Worm (Caenorhabditis elegans) whole organism, young adult: ENCODE results near the gene F49E11.2.

ENCODE experiments used
- B0261.1 ChIP-seq: sonication (generic microtip); optimal IDR thresholded peaks from 2 replicates; lab custom pipeline; 2016; ENCODE audit warnings: mild to moderate bottlenecking, missing genetic modification characterization, moderate library complexity, missing compliant biosample characterization
- B0336.3 ChIP-seq: fragments of 200-800 bp; sonication (Bioruptor generic); IDR thresholded peaks from 2 replicates; pipeline ENCODE4 v1.3.6; 2022; ENCODE audit warnings: missing genetic modification characterization, missing compliant biosample characterization
- F10E7.11 ChIP-seq: sonication (generic microtip); optimal IDR thresholded peaks from 2 replicates; lab custom pipeline; 2017; ENCODE audit warnings: mild to moderate bottlenecking, missing genetic modification characterization, moderate library complexity, missing compliant biosample characterization
- F23B12.7 ChIP-seq: sonication (generic microtip); optimal IDR thresholded peaks from 2 replicates; lab custom pipeline; 2017; ENCODE audit warnings: missing genetic modification characterization, mild to moderate bottlenecking, missing compliant biosample characterization, antibody characterized with exemption, moderate library complexity; ENCODE audit not compliant: insufficient read depth
- F49E8.2 ChIP-seq: sonication (generic microtip); optimal IDR thresholded peaks from 3 replicates; lab custom pipeline; 2017; ENCODE audit warnings: missing genetic modification characterization, mild to moderate bottlenecking, missing compliant biosample characterization, antibody characterized with exemption, moderate library complexity; ENCODE audit not compliant: insufficient read depth
- F52B5.7 ChIP-seq: sonication (generic microtip); optimal IDR thresholded peaks from 2 replicates; lab custom pipeline; 2016; ENCODE audit warnings: mild to moderate bottlenecking, missing genetic modification characterization, missing compliant biosample characterization
- F57C9.4 ChIP-seq: sonication (generic microtip); optimal IDR thresholded peaks from 2 replicates; lab custom pipeline; 2017; ENCODE audit warnings: mild to moderate bottlenecking, missing genetic modification characterization, missing compliant biosample characterization
- T07F8.4 ChIP-seq: sonication (generic microtip); optimal IDR thresholded peaks from 2 replicates; lab custom pipeline; 2016; ENCODE audit warnings: mild to moderate bottlenecking, missing genetic modification characterization, moderate library complexity, missing compliant biosample characterization
- T26A5.8 ChIP-seq: sonication (generic microtip); optimal IDR thresholded peaks from 2 replicates; lab custom pipeline; 2016; ENCODE audit warnings: missing genetic modification characterization, missing compliant biosample characterization
- Y53G8AR.9 ChIP-seq: fragments of 200-800 bp; sonication (Bioruptor generic); conservative IDR thresholded peaks from 2 replicates; pipeline ENCODE4 v1.3.6; 2022; ENCODE audit warnings: missing genetic modification reagents, missing genetic modification characterization, missing compliant biosample characterization
- Y56A3A.18 ChIP-seq: fragments of 200-800 bp; sonication (Bioruptor generic); IDR thresholded peaks from 2 replicates; pipeline ENCODE4 v1.3.6; 2022; ENCODE audit warnings: missing genetic modification reagents, missing genetic modification characterization, missing compliant biosample characterization
- Y79H2A.3 ChIP-seq: fragments of 200-800 bp; sonication (Bioruptor generic); conservative IDR thresholded peaks from 2 replicates; pipeline ENCODE4 v1.3.6; 2022; ENCODE audit warnings: missing genetic modification reagents, missing genetic modification characterization, missing compliant biosample characterization
- ama-1 ChIP-seq, 3 experiments: fragments of 150-350 bp in 1 of 3; sonication (generic microtip) in 2 of 3; optimal IDR thresholded peaks; 2 replicates each; lab custom pipeline; 2014 to 2018; ENCODE audit warnings: missing biosample characterization in 2 of 3, missing genetic modification characterization in 2 of 3, missing genetic modification reagents in 2 of 3
- aptf-2 ChIP-seq: fragments of 200-800 bp; sonication (Bioruptor generic); conservative IDR thresholded peaks from 2 replicates; pipeline ENCODE4 v1.3.6; 2022; ENCODE audit warnings: missing genetic modification reagents, missing genetic modification characterization, missing compliant biosample characterization
- atf-7 ChIP-seq: sonication (generic microtip); optimal IDR thresholded peaks from 2 replicates; lab custom pipeline; 2017; ENCODE audit warnings: mild to moderate bottlenecking, missing genetic modification characterization, missing compliant biosample characterization
- athp-1 ChIP-seq: sonication (generic microtip); optimal IDR thresholded peaks from 2 replicates; lab custom pipeline; 2017; ENCODE audit warnings: mild to moderate bottlenecking, missing genetic modification characterization, missing compliant biosample characterization
- attf-5 ChIP-seq: fragments of 200-800 bp; sonication (Bioruptor generic); optimal IDR thresholded peaks from 2 replicates; lab custom pipeline; 2018; ENCODE audit warnings: mild to moderate bottlenecking, missing genetic modification characterization, missing compliant biosample characterization
- attf-6 ChIP-seq: fragments of 200-800 bp; sonication (Bioruptor generic); IDR thresholded peaks from 2 replicates; pipeline ENCODE4 v1.3.6; 2022; ENCODE audit warnings: missing genetic modification reagents, missing genetic modification characterization, missing compliant biosample characterization
- cebp-1 ChIP-seq, 2 experiments: fragments of 200-800 bp in 1 of 2; sonication (Bioruptor generic) in 1 of 2; sonication (generic microtip) in 1 of 2; IDR thresholded peaks in 1 of 2; optimal IDR thresholded peaks in 1 of 2; 2 replicates each; pipeline versions ENCODE4 v1.3.6 to Lab custom; 2017 to 2022; ENCODE audit warnings: missing compliant biosample characterization in 2 of 2, missing genetic modification characterization in 2 of 2, mild to moderate bottlenecking in 1 of 2, missing genetic modification reagents in 1 of 2, moderate library complexity in 1 of 2
- cebp-2 ChIP-seq: fragments of 200-800 bp; sonication (Bioruptor generic); IDR thresholded peaks from 2 replicates; pipeline ENCODE4 v1.3.6; 2022; ENCODE audit warnings: missing genetic modification characterization, missing compliant biosample characterization
- ceh-40 ChIP-seq: fragments of 200-800 bp; sonication (Bioruptor generic); IDR thresholded peaks from 2 replicates; pipeline ENCODE4 v1.3.6; 2022; ENCODE audit warnings: missing genetic modification characterization, missing compliant biosample characterization
- ceh-58 ChIP-seq: fragments of 200-800 bp; sonication (Bioruptor generic); IDR thresholded peaks from 2 replicates; pipeline ENCODE4 v1.3.6; 2022; ENCODE audit warnings: missing genetic modification characterization, missing compliant biosample characterization
- die-1 ChIP-seq: sonication (generic microtip); optimal IDR thresholded peaks from 2 replicates; lab custom pipeline; 2016; ENCODE audit warnings: missing genotype, mild to moderate bottlenecking, missing genetic modification characterization, missing compliant biosample characterization
- egl-18 ChIP-seq: fragments of 200-800 bp; sonication (Bioruptor generic); IDR thresholded peaks from 2 replicates; pipeline ENCODE4 v1.3.6; 2022; ENCODE audit warnings: missing genetic modification reagents, missing genetic modification characterization, missing compliant biosample characterization
- egl-44 ChIP-seq: fragments of 200-800 bp; sonication (Bioruptor generic); IDR thresholded peaks from 2 replicates; pipeline ENCODE4 v1.3.6; 2022; ENCODE audit warnings: missing genetic modification reagents, missing genetic modification characterization, missing compliant biosample characterization
- ekl-4 ChIP-seq: fragments of 200-800 bp; sonication (Bioruptor generic); IDR thresholded peaks from 2 replicates; pipeline ENCODE4 v1.3.6; 2022; ENCODE audit warnings: missing genetic modification reagents, missing genetic modification characterization, missing compliant biosample characterization
- hlh-12 ChIP-seq: sonication (generic microtip); optimal IDR thresholded peaks from 2 replicates; lab custom pipeline; 2016; ENCODE audit warnings: missing genetic modification characterization, missing compliant biosample characterization
- hlh-26 ChIP-seq: fragments of 200-800 bp; sonication (Bioruptor generic); conservative IDR thresholded peaks from 2 replicates; pipeline ENCODE4 v1.3.6; 2022; ENCODE audit warnings: missing genetic modification reagents, missing genetic modification characterization, missing compliant biosample characterization
- hmg-20 ChIP-seq: fragments of 200-800 bp; sonication (Bioruptor generic); IDR thresholded peaks from 2 replicates; pipeline ENCODE4 v1.3.6; 2022; ENCODE audit warnings: missing genetic modification reagents, missing genetic modification characterization, missing compliant biosample characterization
- hrde-1 ChIP-seq: sonication (generic microtip); optimal IDR thresholded peaks from 2 replicates; lab custom pipeline; 2016; ENCODE audit warnings: missing genetic modification characterization, mild to moderate bottlenecking, missing compliant biosample characterization, moderate library complexity, missing genotype, missing genetic modification reagents, borderline replicate concordance
- hsf-1 ChIP-seq: fragments of 200-800 bp; sonication (Bioruptor generic); IDR thresholded peaks from 2 replicates; pipeline ENCODE4 v1.3.6; 2022; ENCODE audit warnings: missing genetic modification reagents, missing genetic modification characterization, missing compliant biosample characterization
- lag-1 ChIP-seq: fragments of 200-800 bp; sonication (Bioruptor generic); IDR thresholded peaks from 2 replicates; pipeline ENCODE4 v1.3.6; 2022; ENCODE audit warnings: missing genetic modification reagents, missing genetic modification characterization, missing compliant biosample characterization
- madf-3 ChIP-seq: fragments of 200-800 bp; sonication (Bioruptor generic); IDR thresholded peaks from 2 replicates; pipeline ENCODE4 v1.3.6; 2022; ENCODE audit warnings: missing genetic modification reagents, missing genetic modification characterization, missing compliant biosample characterization
- madf-6 ChIP-seq: fragments of 200-800 bp; sonication (Bioruptor generic); IDR thresholded peaks from 2 replicates; pipeline ENCODE4 v1.3.6; 2022; ENCODE audit warnings: missing genetic modification reagents, missing genetic modification characterization, missing compliant biosample characterization
- mcd-1 ChIP-seq: fragments of 200-800 bp; sonication (Bioruptor generic); IDR thresholded peaks from 2 replicates; pipeline ENCODE4 v1.3.6; 2022; ENCODE audit warnings: missing genetic modification reagents, missing genetic modification characterization, missing compliant biosample characterization
- mxl-1 ChIP-seq: sonication (generic microtip); optimal IDR thresholded peaks from 2 replicates; lab custom pipeline; 2016; ENCODE audit warnings: missing genetic modification characterization, missing compliant biosample characterization
- nhr-80 ChIP-seq: sonication (generic microtip); optimal IDR thresholded peaks from 2 replicates; lab custom pipeline; 2016; ENCODE audit warnings: missing genetic modification characterization, missing compliant biosample characterization
- sea-2 ChIP-seq: fragments of 200-800 bp; sonication (Bioruptor generic); IDR thresholded peaks from 2 replicates; pipeline ENCODE4 v1.3.6; 2022; ENCODE audit warnings: missing genetic modification characterization, missing compliant biosample characterization
- snpc-4 ChIP-seq, 5 experiments: fragments of 150-350 bp in 1 of 5; sonication (generic microtip) in 4 of 5; optimal IDR thresholded peaks; 2 replicates each; lab custom pipeline; 2014 to 2018; ENCODE audit warnings: missing genetic modification characterization in 5 of 5, missing biosample characterization in 3 of 5, antibody characterized with exemption in 2 of 5, mild to moderate bottlenecking in 2 of 5, missing compliant biosample characterization in 2 of 5, missing genotype in 2 of 5, moderate library complexity in 2 of 5, missing genetic modification reagents in 1 of 5
- somi-1 ChIP-seq: fragments of 200-800 bp; sonication (Bioruptor generic); optimal IDR thresholded peaks from 2 replicates; lab custom pipeline; 2018; ENCODE audit warnings: mild to moderate bottlenecking, missing genetic modification characterization, missing compliant biosample characterization
- unc-62 ChIP-seq: fragments of 150-350 bp; optimal IDR thresholded peaks from 2 replicates; lab custom pipeline; 2014; ENCODE audit warnings: missing biosample characterization, missing genetic modification reagents, missing genetic modification characterization
- zfh-2 ChIP-seq: fragments of 200-800 bp; sonication (Bioruptor generic); conservative IDR thresholded peaks from 2 replicates; pipeline ENCODE4 v1.3.6; 2022; ENCODE audit warnings: missing genetic modification reagents, missing genetic modification characterization, missing compliant biosample characterization
- zim-3 ChIP-seq: sonication (generic microtip); optimal IDR thresholded peaks from 2 replicates; lab custom pipeline; 2017; ENCODE audit warnings: mild to moderate bottlenecking, missing genetic modification characterization, moderate library complexity, missing compliant biosample characterization
- ztf-18 ChIP-seq: sonication (generic microtip); optimal IDR thresholded peaks from 2 replicates; lab custom pipeline; 2016; ENCODE audit warnings: missing genotype, mild to moderate bottlenecking, missing genetic modification characterization, missing compliant biosample characterization
- ztf-6 ChIP-seq: fragments of 200-800 bp; sonication (Bioruptor generic); IDR thresholded peaks from 2 replicates; pipeline ENCODE4 v1.3.6; 2022; ENCODE audit warnings: missing genetic modification reagents, missing genetic modification characterization, missing compliant biosample characterization

F49E11.2 gene

DNA sequence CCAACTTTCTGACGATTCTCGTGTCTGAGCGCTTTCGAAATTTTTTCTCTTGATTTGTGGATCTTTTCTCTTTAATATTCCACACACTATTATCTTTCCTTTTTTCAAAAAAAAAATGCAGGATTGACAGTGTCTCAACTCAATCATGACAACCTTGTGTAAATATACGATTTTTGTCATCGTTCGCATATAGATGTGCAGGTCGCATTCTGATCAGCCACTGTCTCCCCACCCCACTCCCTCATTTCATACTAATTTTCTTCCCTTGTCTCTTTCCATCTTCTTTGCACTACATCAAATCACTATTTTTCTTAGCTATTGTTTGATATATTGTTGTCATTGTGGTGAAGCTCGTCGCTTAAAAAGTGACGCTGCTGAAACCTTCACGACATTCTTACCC is 3.5 kb downstream of the F49E11.2 start:
- peak; percentile 11 for TF ChIP-seq F49E8.2
- TF ChIP-seq somi-1 (GFP tag; lab: Kevin White, UChicago), result no peak
- peak; percentile 52; the same call in 1 of the 2 replicates for TF ChIP-seq Y79H2A.3 (GFP tag; lab: Robert Waterston, UW)
- peak; percentile 40; the same call in 1 of the 2 replicates for TF ChIP-seq B0336.3 (GFP tag; lab: Robert Waterston, UW)
- no peak for TF ChIP-seq unc-62 (GFP tag; lab: Kevin White, UChicago)
- TF ChIP-seq hrde-1 (tag; lab: Kevin White, UChicago), result peak; percentile 37
- 0 out of 2 replicates have a peak, but pooled peaks have one; percentile 32 for TF ChIP-seq madf-3 (GFP tag; lab: Robert Waterston, UW)
- no peak for TF ChIP-seq ama-1 (optimal IDR thresholded peaks at IDR 0.05; lab: Kevin White, UChicago)
- TF ChIP-seq ama-1 (GFP tag; optimal IDR thresholded peaks at IDR 0.05; lab: Kevin White, UChicago), result peak in 1 of 2 experiments; percentile 32
- peak; percentile 40 for TF ChIP-seq athp-1
- TF ChIP-seq cebp-1 (GFP tag; IDR thresholded peaks at IDR 0.05; lab: Robert Waterston, UW), result no peak
- TF ChIP-seq cebp-1 (tag; optimal IDR thresholded peaks at IDR 0.05; lab: Kevin White, UChicago), result peak; percentile 14
- TF ChIP-seq attf-6, result 0 out of 2 replicates have a peak, but pooled peaks have one; percentile 20
- TF ChIP-seq snpc-4 (GFP tag; optimal IDR thresholded peaks at IDR 0.05; lab: Kevin White, UChicago), result no peak
- TF ChIP-seq snpc-4 (tag; optimal IDR thresholded peaks at IDR 0.05; lab: Kevin White, UChicago), result peak in 1 of 4 experiments; percentile 19
- TF ChIP-seq die-1, result no peak
- peak; percentile 73 for TF ChIP-seq F52B5.7 (tag; lab: Kevin White, UChicago)
- TF ChIP-seq, all 124 proteins: peak for 11

DNA sequence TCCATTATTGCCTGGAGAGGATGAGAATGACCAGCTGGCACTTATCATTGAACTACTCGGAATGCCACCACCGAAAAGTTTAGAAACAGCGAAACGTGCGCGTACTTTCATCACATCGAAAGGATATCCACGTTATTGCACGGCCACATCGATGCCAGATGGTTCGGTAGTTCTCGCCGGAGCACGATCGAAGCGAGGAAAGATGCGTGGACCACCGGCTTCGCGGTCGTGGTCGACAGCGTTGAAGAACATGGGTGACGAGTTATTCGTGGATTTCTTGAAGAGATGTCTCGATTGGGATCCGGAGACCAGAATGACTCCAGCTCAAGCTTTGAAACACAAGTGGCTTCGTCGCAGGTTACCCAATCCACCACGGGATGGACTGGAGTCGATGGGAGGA is 5.3 kb downstream of the F49E11.2 start:
- TF ChIP-seq cebp-2, result 0 out of 2 replicates have a peak, but pooled peaks have one; percentile 86
- no peak for TF ChIP-seq ceh-40
- TF ChIP-seq T07F8.4, result no peak
- TF ChIP-seq zfh-2, result peak; percentile 65
- no peak for TF ChIP-seq mxl-1 (tag; lab: Kevin White, UChicago)
- TF ChIP-seq madf-3 (GFP tag; lab: Robert Waterston, UW), result 0 out of 2 replicates have a peak, but pooled peaks have one; percentile 30
- no peak for TF ChIP-seq ztf-6 (GFP tag; lab: Robert Waterston, UW)
- TF ChIP-seq sea-2 (GFP tag; lab: Robert Waterston, UW), result no peak
- no peak for TF ChIP-seq hlh-12 (tag; lab: Kevin White, UChicago)
- TF ChIP-seq F57C9.4, result no peak
- no peak for TF ChIP-seq lag-1 (GFP tag; lab: Robert Waterston, UW)
- no peak for TF ChIP-seq snpc-4 (GFP tag; optimal IDR thresholded peaks at IDR 0.05; lab: Kevin White, UChicago)
- TF ChIP-seq snpc-4 (tag; optimal IDR thresholded peaks at IDR 0.05; lab: Kevin White, UChicago), result no peak
- TF ChIP-seq F10E7.11 (tag; lab: Kevin White, UChicago), result no peak
- TF ChIP-seq F52B5.7 (tag; lab: Kevin White, UChicago), result peak; percentile 25
- no peak for TF ChIP-seq Y56A3A.18 (GFP tag; lab: Robert Waterston, UW)
- TF ChIP-seq attf-5, result no peak
- no peak for TF ChIP-seq unc-62 (GFP tag; lab: Kevin White, UChicago)
- TF ChIP-seq Y53G8AR.9, result no peak
- TF ChIP-seq madf-6 (GFP tag; lab: Robert Waterston, UW), result no peak
- TF ChIP-seq aptf-2 (GFP tag; lab: Robert Waterston, UW), result no peak
- TF ChIP-seq die-1, result no peak
- 0 out of 2 replicates have a peak, but pooled peaks have one; percentile 47 for TF ChIP-seq egl-18 (GFP tag; lab: Robert Waterston, UW)
- TF ChIP-seq atf-7, result no peak
- TF ChIP-seq ztf-18 (tag; lab: Kevin White, UChicago), result no peak

DNA sequence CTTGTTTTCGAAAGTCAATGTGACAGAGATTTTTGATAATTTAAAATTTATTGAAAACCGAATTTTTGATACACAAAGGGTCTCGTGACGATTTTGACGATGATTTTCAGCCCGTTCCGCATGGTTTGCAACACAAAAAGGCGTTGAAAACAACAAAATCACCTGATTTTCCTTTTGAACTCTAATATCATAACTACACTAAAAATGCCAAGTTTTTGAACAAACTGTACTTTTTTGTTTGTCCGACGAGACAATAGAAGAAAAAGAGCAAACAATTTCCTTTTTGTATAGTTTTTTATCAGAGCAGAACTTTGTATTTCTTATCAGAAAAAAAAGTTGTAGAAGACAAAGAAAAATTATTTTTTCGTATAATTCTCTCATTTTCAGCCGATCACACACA is 6.6 kb downstream of the F49E11.2 start:
- TF ChIP-seq hmg-20 (GFP tag; lab: Robert Waterston, UW), result no peak
- TF ChIP-seq cebp-1 (GFP tag; IDR thresholded peaks at IDR 0.05; lab: Robert Waterston, UW), result no peak
- peak; percentile 4 for TF ChIP-seq cebp-1 (tag; optimal IDR thresholded peaks at IDR 0.05; lab: Kevin White, UChicago)
- TF ChIP-seq ceh-58, result no peak
- TF ChIP-seq ekl-4 (GFP tag; lab: Robert Waterston, UW), result no peak
- TF ChIP-seq T26A5.8 (tag; lab: Kevin White, UChicago), result no peak
- TF ChIP-seq hsf-1, result no peak
- no peak for TF ChIP-seq attf-5
- TF ChIP-seq B0261.1 (tag; lab: Kevin White, UChicago), result no peak
- TF ChIP-seq F23B12.7 (tag; lab: Kevin White, UChicago), result no peak
- TF ChIP-seq mcd-1 (GFP tag; lab: Robert Waterston, UW), result no peak
- TF ChIP-seq zim-3 (tag; lab: Kevin White, UChicago), result no peak
- no peak for TF ChIP-seq hlh-26 (GFP tag; lab: Robert Waterston, UW)
- peak; percentile 29 for TF ChIP-seq nhr-80
- TF ChIP-seq egl-44 (GFP tag; lab: Robert Waterston, UW), result no peak
